Worm (Caenorhabditis elegans) whole organism, L3 larva: Measurements from ENCODE around the gene B0280.7.

ENCODE experiments used
- aly-2 ChIP-seq: fragments of 150-350 bp; optimal IDR thresholded peaks from 2 replicates; lab custom pipeline; 2014; ENCODE audit warnings: missing biosample characterization, missing genetic modification characterization
- ceh-16 ChIP-seq: sonication (generic microtip); optimal IDR thresholded peaks from 2 replicates; lab custom pipeline; 2017; ENCODE audit warnings: missing biosample characterization, missing genetic modification characterization
- daf-12 ChIP-seq: fragments of 150-350 bp; optimal IDR thresholded peaks from 2 replicates; lab custom pipeline; 2014; ENCODE audit warnings: missing biosample characterization, missing genetic modification reagents, missing genetic modification characterization
- egl-5 ChIP-seq: fragments of 150-350 bp; optimal IDR thresholded peaks from 2 replicates; lab custom pipeline; 2017; ENCODE audit warnings: missing biosample characterization, missing genetic modification reagents, missing genetic modification characterization, inconsistent platforms
- fkh-10 ChIP-seq: sonication (generic microtip); optimal IDR thresholded peaks from 2 replicates; lab custom pipeline; 2017; ENCODE audit warnings: missing biosample characterization, missing genetic modification reagents, missing genetic modification characterization
- nhr-11 ChIP-seq: fragments of 150-350 bp; optimal IDR thresholded peaks from 2 replicates; lab custom pipeline; 2014; ENCODE audit warnings: missing biosample characterization, missing genetic modification characterization
- nhr-28 ChIP-seq: fragments of 150-350 bp; optimal IDR thresholded peaks from 2 replicates; lab custom pipeline; 2014; ENCODE audit warnings: missing biosample characterization, missing genetic modification characterization
- pha-4 ChIP-seq: fragments of 150-350 bp; optimal IDR thresholded peaks from 2 replicates; lab custom pipeline; 2014; ENCODE audit warnings: missing biosample characterization, missing genetic modification reagents, missing genetic modification characterization
- snpc-4 ChIP-seq: fragments of 150-350 bp; optimal IDR thresholded peaks from 2 replicates; lab custom pipeline; 2014; ENCODE audit warnings: missing biosample characterization, missing genetic modification characterization
- zag-1 ChIP-seq: fragments of 150-350 bp; optimal IDR thresholded peaks from 2 replicates; lab custom pipeline; 2014; ENCODE audit warnings: missing biosample characterization, missing genetic modification characterization
- ztf-11 ChIP-seq: fragments of 150-350 bp; optimal IDR thresholded peaks from 2 replicates; lab custom pipeline; 2014; ENCODE audit warnings: missing biosample characterization, missing genetic modification characterization
- ztf-4 ChIP-seq: fragments of 150-350 bp; optimal IDR thresholded peaks from 2 replicates; lab custom pipeline; 2014; ENCODE audit warnings: missing biosample characterization, missing genetic modification characterization

- no peak for TF ChIP-seq fkh-10 (GFP tag; lab: Kevin White, UChicago)
- TF ChIP-seq nhr-28 (tag; lab: Kevin White, UChicago) = no peak
- no peak for TF ChIP-seq egl-5 (tag; lab: Kevin White, UChicago)
- TF ChIP-seq pha-4 (tag; lab: Kevin White, UChicago) = no peak
- TF ChIP-seq zag-1 (tag; lab: Kevin White, UChicago) = no peak
- no peak for TF ChIP-seq snpc-4 (tag; lab: Kevin White, UChicago)
- no peak for TF ChIP-seq daf-12 (tag; lab: Kevin White, UChicago)
- no peak for TF ChIP-seq nhr-11 (tag; lab: Kevin White, UChicago)
- TF ChIP-seq ceh-16 (tag; lab: Kevin White, UChicago) = no peak
- no peak for TF ChIP-seq aly-2
- TF ChIP-seq ztf-11 (tag; lab: Kevin White, UChicago) = no peak
- TF ChIP-seq ztf-4 (tag; lab: Kevin White, UChicago) = no peak
Measured at ce11 chrIII:7101814-7102477, 9.7 kb downstream of the B0280.7 start.
